Fruit fly (Drosophila melanogaster) whole organism, adult: ENCODE results near the gene CG34117.
A peak's percentile ranks its signal among the peaks of the same experiment; 100 is the strongest.

ENCODE experiments used
- CG14711 ChIP-seq: fragments of 200-800 bp; sonication (Bioruptor generic); optimal IDR thresholded peaks from 2 replicates; lab custom pipeline; 2018; ENCODE audit warnings: missing biosample characterization, mild to moderate bottlenecking, missing genetic modification characterization, moderate library complexity
- CG33017 ChIP-seq: fragments of 200-800 bp; sonication (Bioruptor generic); optimal IDR thresholded peaks from 2 replicates; lab custom pipeline; 2018; ENCODE audit warnings: missing biosample characterization, mild to moderate bottlenecking, missing genetic modification characterization, moderate library complexity
- CG5204 ChIP-seq: fragments of 200-800 bp; sonication (Bioruptor generic); optimal IDR thresholded peaks from 2 replicates; lab custom pipeline; 2016; ENCODE audit warnings: missing biosample characterization, missing genetic modification characterization
- CG7045 ChIP-seq: fragments of 200-800 bp; sonication (Bioruptor generic); optimal IDR thresholded peaks from 2 replicates; lab custom pipeline; 2017; ENCODE audit warnings: missing biosample characterization, mild to moderate bottlenecking, missing genetic modification characterization
- CG7101 ChIP-seq: fragments of 200-800 bp; sonication (Bioruptor generic); optimal IDR thresholded peaks from 2 replicates; lab custom pipeline; 2018; ENCODE audit warnings: missing biosample characterization, mild to moderate bottlenecking, missing genetic modification characterization, moderate library complexity
- Mnt ChIP-seq: fragments of 200-800 bp; sonication (Bioruptor generic); optimal IDR thresholded peaks from 2 replicates; lab custom pipeline; 2016; ENCODE audit warnings: missing biosample characterization, mild to moderate bottlenecking, missing genetic modification characterization
- bab1 ChIP-seq: fragments of 200-800 bp; sonication (Bioruptor generic); optimal IDR thresholded peaks from 3 replicates; lab custom pipeline; 2019; ENCODE audit warnings: missing biosample characterization, mild to moderate bottlenecking, missing genetic modification characterization, moderate library complexity
- cnc ChIP-seq, 2 experiments: fragments of >200 bp; optimal IDR thresholded peaks; 2 replicates each; lab custom pipeline; 2017
- kay ChIP-seq: fragments of 200-800 bp; sonication (Bioruptor generic); peaks from one replicate; lab custom pipeline; 2016; ENCODE audit warnings: missing biosample characterization, missing genetic modification characterization, borderline replicate concordance
- ovo ChIP-seq: fragments of 200-800 bp; sonication (Bioruptor generic); optimal IDR thresholded peaks from 2 replicates; lab custom pipeline; 2016; ENCODE audit warnings: missing biosample characterization, missing genetic modification characterization

- TF ChIP-seq CG33017 (tag; lab: Kevin White, UChicago) (peak; percentile 85), CG7045 (GFP tag; lab: Kevin White, UChicago) (peak; percentile 82), cnc (optimal IDR thresholded peaks at IDR 0.05; lab: Kevin White, UChicago) (no peak), CG14711 (tag; lab: Kevin White, UChicago) (peak; percentile 62), ovo (GFP tag; lab: Kevin White, UChicago) (no peak), Mnt (GFP tag; lab: Kevin White, UChicago) (peak; percentile 69), kay (GFP tag; lab: Kevin White, UChicago) (peak; percentile 98), bab1 (GFP tag; lab: Kevin White, UChicago) (no peak), CG7101 (peak; percentile 85), CG5204 (GFP tag; lab: Kevin White, UChicago) (no peak)
These were observed 29.1 kb upstream of the CG34117 start for dm6 chr3R:9428988-9429387.
